Worm (Caenorhabditis elegans) whole organism, L4 larva: ENCODE data around the gene mtr-4.

ENCODE experiments used
- F10B5.3 ChIP-seq: sonication (generic microtip); optimal IDR thresholded peaks from 2 replicates; lab custom pipeline; 2016; ENCODE audit warnings: mild to moderate bottlenecking, missing genetic modification characterization, missing compliant biosample characterization
- T20F7.1 ChIP-seq: fragments of 200-800 bp; sonication (Bioruptor generic); optimal IDR thresholded peaks from 2 replicates; lab custom pipeline; 2018; ENCODE audit warnings: mild to moderate bottlenecking, missing genetic modification characterization, missing compliant biosample characterization
- Y75B8A.6 ChIP-seq: fragments of 200-800 bp; sonication (Bioruptor generic); IDR thresholded peaks from 2 replicates; pipeline ENCODE4 v1.3.6; 2022; ENCODE audit warnings: missing genetic modification reagents, missing genetic modification characterization, missing compliant biosample characterization
- ZK337.2 ChIP-seq: fragments of 200-800 bp; sonication (Bioruptor generic); IDR thresholded peaks from 2 replicates; pipeline ENCODE4 v1.3.6; 2022; ENCODE audit warnings: missing genetic modification reagents, missing genetic modification characterization, missing compliant biosample characterization
- ZK546.5 ChIP-seq, 2 experiments: sonication (generic microtip); optimal IDR thresholded peaks; 2 replicates each; lab custom pipeline; 2017; ENCODE audit warnings: missing biosample characterization in 2 of 2, missing genetic modification characterization in 2 of 2
- aha-1 ChIP-seq: fragments of 150-350 bp; peaks from one replicate; lab custom pipeline; 2014; ENCODE audit warnings: missing biosample characterization, missing genetic modification characterization
- aly-2 ChIP-seq: sonication (generic microtip); optimal IDR thresholded peaks from 2 replicates; lab custom pipeline; 2018; ENCODE audit warnings: missing biosample characterization, missing genetic modification characterization
- ama-1 ChIP-seq: fragments of 150-350 bp; optimal IDR thresholded peaks from 2 replicates; lab custom pipeline; 2014; ENCODE audit warnings: inconsistent platforms, mixed read lengths
- attf-4 ChIP-seq: sonication (generic microtip); optimal IDR thresholded peaks from 3 replicates; lab custom pipeline; 2017; ENCODE audit warnings: missing biosample characterization, missing genetic modification characterization
- ces-1 ChIP-seq: fragments of 150-350 bp; sonication (generic microtip); optimal IDR thresholded peaks from 4 replicates; lab custom pipeline; 2014; ENCODE audit warnings: missing biosample characterization, missing genetic modification reagents, missing genetic modification characterization
- ctbp-1 ChIP-seq: fragments of 200-800 bp; sonication (Bioruptor generic); IDR thresholded peaks from 2 replicates; pipeline ENCODE4 v1.3.6; 2022; ENCODE audit warnings: missing genetic modification reagents, missing genetic modification characterization, missing compliant biosample characterization
- daf-16 ChIP-seq, 3 experiments: sonication (generic microtip); optimal IDR thresholded peaks; 2 replicates each; lab custom pipeline; 2016 to 2017; ENCODE audit warnings: missing genetic modification characterization in 3 of 3, missing genetic modification reagents in 3 of 3, mild to moderate bottlenecking in 2 of 3, missing compliant biosample characterization in 2 of 3, missing biosample characterization in 1 of 3, moderate library complexity in 1 of 3
- daf-19 ChIP-seq: fragments of 200-800 bp; sonication (Bioruptor generic); conservative IDR thresholded peaks from 2 replicates; pipeline ENCODE4 v1.3.6; 2022; ENCODE audit warnings: missing genetic modification characterization, missing compliant biosample characterization
- dmd-6 ChIP-seq: fragments of 200-800 bp; sonication (Bioruptor generic); IDR thresholded peaks from 2 replicates; pipeline ENCODE4 v1.3.6; 2022; ENCODE audit warnings: missing genetic modification reagents, missing genetic modification characterization, missing compliant biosample characterization
- dmd-9 ChIP-seq: fragments of 200-800 bp; sonication (Bioruptor generic); IDR thresholded peaks from 2 replicates; pipeline ENCODE4 v1.3.6; 2022; ENCODE audit warnings: missing genetic modification reagents, missing genetic modification characterization, missing compliant biosample characterization
- dve-1 ChIP-seq: sonication (generic microtip); optimal IDR thresholded peaks from 2 replicates; lab custom pipeline; 2017; ENCODE audit warnings: antibody characterized with exemption, mild to moderate bottlenecking, missing genetic modification characterization, missing compliant biosample characterization; ENCODE audit not compliant: insufficient read depth
- egl-27 ChIP-seq: sonication (generic microtip); optimal IDR thresholded peaks from 3 replicates; lab custom pipeline; 2017; ENCODE audit warnings: missing biosample characterization, missing genetic modification reagents, missing genetic modification characterization
- egl-43 ChIP-seq: fragments of 200-800 bp; sonication (Bioruptor generic); IDR thresholded peaks from 2 replicates; pipeline ENCODE4 v1.3.6; 2022; ENCODE audit warnings: missing genetic modification reagents, missing genetic modification characterization, missing compliant biosample characterization
- fos-1 ChIP-seq: fragments of 150-350 bp; optimal IDR thresholded peaks from 2 replicates; lab custom pipeline; 2014; ENCODE audit warnings: missing biosample characterization, missing genetic modification characterization
- hif-1 ChIP-seq, 2 experiments: sonication (generic microtip); optimal IDR thresholded peaks; 2 replicates each; lab custom pipeline; 2016 to 2017; ENCODE audit warnings: missing compliant biosample characterization in 2 of 2, missing genetic modification characterization in 2 of 2, missing genetic modification reagents in 2 of 2, missing genotype in 2 of 2, mild to moderate bottlenecking in 1 of 2
- hlh-11 ChIP-seq: fragments of 200-800 bp; sonication (Bioruptor generic); optimal IDR thresholded peaks from 2 replicates; lab custom pipeline; 2018; ENCODE audit warnings: mild to moderate bottlenecking, missing genetic modification characterization, missing compliant biosample characterization
- hlh-30 ChIP-seq: sonication (generic microtip); optimal IDR thresholded peaks from 2 replicates; lab custom pipeline; 2017; ENCODE audit warnings: antibody characterized with exemption, mild to moderate bottlenecking, missing genetic modification characterization, missing compliant biosample characterization; ENCODE audit not compliant: insufficient read depth
- hmg-1.1 ChIP-seq: fragments of 200-800 bp; sonication (Bioruptor generic); IDR thresholded peaks from 2 replicates; pipeline ENCODE4 v1.3.6; 2022; ENCODE audit warnings: missing genetic modification reagents, missing genetic modification characterization, missing compliant biosample characterization
- jun-1 ChIP-seq: fragments of 150-350 bp; optimal IDR thresholded peaks from 2 replicates; lab custom pipeline; 2014; ENCODE audit warnings: missing biosample characterization, missing genetic modification reagents, missing genetic modification characterization
- lsy-2 ChIP-seq, 2 experiments: fragments of 150-350 bp in 1 of 2; sonication (generic microtip) in 1 of 2; optimal IDR thresholded peaks; 2 replicates each; lab custom pipeline; 2014 to 2017; ENCODE audit warnings: missing biosample characterization in 2 of 2, missing genetic modification characterization in 2 of 2
- mdl-1 ChIP-seq, 2 experiments: fragments of 150-350 bp in 1 of 2; sonication (generic microtip) in 1 of 2; optimal IDR thresholded peaks; 2 replicates each; lab custom pipeline; 2014 to 2017; ENCODE audit warnings: missing biosample characterization in 2 of 2, missing genetic modification characterization in 2 of 2
- mdt-29 ChIP-seq: fragments of 200-800 bp; sonication (Bioruptor generic); IDR thresholded peaks from 2 replicates; pipeline ENCODE4 v1.3.6; 2022; ENCODE audit warnings: missing genetic modification reagents, missing genetic modification characterization, missing compliant biosample characterization
- mep-1 ChIP-seq: fragments of 150-350 bp; sonication (generic microtip); optimal IDR thresholded peaks from 3 replicates; lab custom pipeline; 2014; ENCODE audit warnings: missing biosample characterization, missing genetic modification characterization
- mes-2 ChIP-seq: sonication (generic microtip); optimal IDR thresholded peaks from 2 replicates; lab custom pipeline; 2016; ENCODE audit warnings: missing genotype, mild to moderate bottlenecking, missing genetic modification characterization, missing compliant biosample characterization; ENCODE audit not compliant: poor library complexity, severe bottlenecking
- mxl-2 ChIP-seq: fragments of 200-800 bp; sonication (Bioruptor generic); conservative IDR thresholded peaks from 2 replicates; pipeline ENCODE4 v1.3.6; 2022; ENCODE audit warnings: missing genetic modification reagents, missing genetic modification characterization, missing compliant biosample characterization
- nhr-237 ChIP-seq: sonication (generic microtip); optimal IDR thresholded peaks from 2 replicates; lab custom pipeline; 2017; ENCODE audit warnings: missing biosample characterization, missing genetic modification characterization
- nhr-25 ChIP-seq: sonication (generic microtip); optimal IDR thresholded peaks from 2 replicates; lab custom pipeline; 2017; ENCODE audit warnings: missing genetic modification characterization, mild to moderate bottlenecking, missing compliant biosample characterization, antibody characterized with exemption, moderate library complexity, borderline replicate concordance; ENCODE audit not compliant: insufficient read depth
- nhr-48 ChIP-seq: sonication (generic microtip); optimal IDR thresholded peaks from 2 replicates; lab custom pipeline; 2016; ENCODE audit warnings: mild to moderate bottlenecking, missing genetic modification characterization, missing compliant biosample characterization
- pha-4 ChIP-seq, 2 experiments: fragments of 150-350 bp in 1 of 2; fragments of 200-800 bp in 1 of 2; sonication (Bioruptor generic) in 1 of 2; IDR thresholded peaks in 1 of 2; optimal IDR thresholded peaks in 1 of 2; 2 replicates each; pipeline versions ENCODE4 v1.3.6 to Lab custom; 2014 to 2022; ENCODE audit warnings: missing genetic modification characterization in 2 of 2, missing genetic modification reagents in 2 of 2, missing biosample characterization in 1 of 2, missing compliant biosample characterization in 1 of 2
- php-3 ChIP-seq: fragments of 200-800 bp; sonication (Bioruptor generic); IDR thresholded peaks from 2 replicates; pipeline ENCODE4 v1.3.6; 2022; ENCODE audit warnings: missing genetic modification reagents, missing genetic modification characterization, missing compliant biosample characterization
- pqm-1 ChIP-seq: sonication (generic microtip); optimal IDR thresholded peaks from 2 replicates; lab custom pipeline; 2017; ENCODE audit warnings: missing biosample characterization, missing genetic modification characterization
- spr-1 ChIP-seq: sonication (generic microtip); optimal IDR thresholded peaks from 2 replicates; lab custom pipeline; 2016; ENCODE audit warnings: mild to moderate bottlenecking, missing genetic modification characterization, missing compliant biosample characterization
- tra-1 ChIP-seq: fragments of 200-800 bp; sonication (Bioruptor generic); IDR thresholded peaks from 2 replicates; pipeline ENCODE4 v1.3.6; 2022; ENCODE audit warnings: missing genetic modification reagents, missing genetic modification characterization, missing compliant biosample characterization
- unc-39 ChIP-seq: sonication (generic microtip); optimal IDR thresholded peaks from 2 replicates; lab custom pipeline; 2017; ENCODE audit warnings: missing biosample characterization, missing genetic modification characterization
- unc-62 ChIP-seq, 3 experiments: fragments of 150-350 bp in 1 of 3; sonication (generic microtip); optimal IDR thresholded peaks in 2 of 3; peaks in 1 of 3; 1 replicate in 1 of 3; 2 replicates in 2 of 3; lab custom pipeline; 2014 to 2017; ENCODE audit warnings: missing biosample characterization in 3 of 3, missing genetic modification characterization in 3 of 3, missing genetic modification reagents in 3 of 3, missing genotype in 1 of 3
- zag-1 ChIP-seq: fragments of 150-350 bp; optimal IDR thresholded peaks from 2 replicates; lab custom pipeline; 2014; ENCODE audit warnings: missing biosample characterization, missing genetic modification characterization

The mtr-4 gene

DNA sequence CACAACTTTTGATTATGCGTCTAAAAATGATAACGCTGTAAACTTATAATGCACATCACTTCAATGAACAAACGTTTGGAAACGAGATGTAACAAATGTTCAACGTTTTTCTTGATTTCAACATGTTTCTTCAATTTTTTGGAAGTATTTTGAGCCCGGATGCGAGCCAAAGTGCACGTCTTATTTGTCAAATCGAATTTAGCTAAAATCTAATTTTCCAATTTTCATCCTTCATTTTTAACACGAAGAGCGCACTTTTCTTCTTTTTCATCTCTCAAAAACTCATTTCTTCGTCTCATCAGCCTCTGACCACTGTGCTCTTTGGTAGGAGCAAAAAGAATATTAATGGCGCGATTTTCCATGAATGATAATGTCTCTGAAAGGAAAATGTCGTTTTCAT is 27.2 kb upstream of the mtr-4 start:
- TF ChIP-seq daf-19 (GFP tag; lab: Robert Waterston, UW), result no peak
- TF ChIP-seq daf-16 (GFP tag; optimal IDR thresholded peaks at IDR 0.05; lab: Kevin White, UChicago), result no peak
- TF ChIP-seq daf-16 (tag; optimal IDR thresholded peaks at IDR 0.05; lab: Kevin White, UChicago), result peak; percentile 32
- TF ChIP-seq hlh-30 (tag; lab: Kevin White, UChicago), result peak; percentile 27
- peak; percentile 61; the same call in 1 of the 2 replicates for TF ChIP-seq ctbp-1
- TF ChIP-seq unc-62 (GFP tag; optimal IDR thresholded peaks at IDR 0.05 in 1 of 2; lab: Kevin White, UChicago), result no peak
- no peak for TF ChIP-seq unc-62 (tag; optimal IDR thresholded peaks at IDR 0.05; lab: Kevin White, UChicago)
- TF ChIP-seq dmd-6 (GFP tag; lab: Robert Waterston, UW), result 0 out of 2 replicates have a peak, but pooled peaks have one; percentile 37
- TF ChIP-seq unc-39 (tag; lab: Kevin White, UChicago), result no peak
- peak; percentile 4 for TF ChIP-seq mes-2
- TF ChIP-seq ces-1, result peak; percentile 92

DNA sequence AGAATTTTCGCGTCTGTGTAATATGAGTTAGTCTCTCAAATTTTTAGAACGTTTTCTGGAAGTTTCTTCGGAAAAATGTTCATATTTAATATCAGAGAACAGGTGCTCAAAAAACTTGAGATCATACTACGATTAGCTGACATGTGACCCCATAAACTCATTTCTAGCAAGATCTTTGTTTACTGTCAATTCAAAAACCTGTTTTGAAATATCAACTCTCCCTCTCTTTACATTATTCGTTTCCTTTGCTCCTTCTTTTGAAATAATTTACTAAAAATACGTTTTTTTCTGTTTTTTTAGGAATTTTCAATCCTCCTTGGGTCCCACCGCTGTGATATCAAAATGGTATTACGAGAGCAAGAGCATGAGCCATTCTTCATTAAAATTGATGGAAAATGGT is 26.4 kb upstream of the mtr-4 start, which contains the start of gene fat-4:
TSS of gene fat-4 (plus strand) at position 301 of the 400 bp plus-strand sequence.
- no peak for TF ChIP-seq mdt-29 (GFP tag; lab: Robert Waterston, UW)
- TF ChIP-seq jun-1 (tag; lab: Kevin White, UChicago), result no peak
- TF ChIP-seq egl-43 (GFP tag; lab: Robert Waterston, UW), result no peak
- TF ChIP-seq F10B5.3 (tag; lab: Kevin White, UChicago), result no peak
- no peak for TF ChIP-seq ZK337.2

DNA sequence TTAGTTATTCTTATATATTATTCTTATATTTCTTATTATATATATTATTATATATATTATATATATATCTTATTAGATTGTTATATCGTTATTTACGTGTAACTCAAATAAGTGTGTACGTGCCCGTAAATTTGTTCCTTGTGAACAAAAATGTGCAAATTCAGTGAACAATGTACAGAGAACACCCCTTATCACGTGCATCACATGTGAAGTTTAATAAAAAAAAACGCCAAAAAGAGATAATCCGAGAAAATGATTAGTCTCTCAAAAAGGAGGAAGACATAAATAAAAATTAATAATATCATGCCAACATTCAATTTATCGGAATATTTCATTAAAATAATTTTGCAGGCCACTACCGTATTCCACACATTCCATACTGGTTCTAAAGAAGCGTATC is 25.8 kb upstream of the mtr-4 start:
- TF ChIP-seq lsy-2 (tag; optimal IDR thresholded peaks at IDR 0.05; lab: Kevin White, UChicago), result peak in 1 of 2 experiments; percentile 4
- TF ChIP-seq T20F7.1, result peak; percentile 28
- TF ChIP-seq hlh-11 (tag; lab: Kevin White, UChicago), result peak; percentile 55
- TF ChIP-seq daf-16 (GFP tag; optimal IDR thresholded peaks at IDR 0.05; lab: Kevin White, UChicago), result no peak
- peak; percentile 53 for TF ChIP-seq daf-16 (tag; optimal IDR thresholded peaks at IDR 0.05; lab: Kevin White, UChicago)
- peak; percentile 42 for TF ChIP-seq hlh-30 (tag; lab: Kevin White, UChicago)
- TF ChIP-seq hmg-1.1, result no peak
- no peak for TF ChIP-seq mep-1 (tag; lab: Kevin White, UChicago)
- peak; percentile 24; the same call in 1 of the 2 replicates for TF ChIP-seq dmd-6 (GFP tag; lab: Robert Waterston, UW)
- TF ChIP-seq mxl-2 (GFP tag; lab: Robert Waterston, UW), result peak; percentile 93
- TF ChIP-seq aha-1 (tag; lab: Kevin White, UChicago), result peak; percentile 84
- peak; percentile 41 for TF ChIP-seq dve-1 (tag; lab: Kevin White, UChicago)

DNA sequence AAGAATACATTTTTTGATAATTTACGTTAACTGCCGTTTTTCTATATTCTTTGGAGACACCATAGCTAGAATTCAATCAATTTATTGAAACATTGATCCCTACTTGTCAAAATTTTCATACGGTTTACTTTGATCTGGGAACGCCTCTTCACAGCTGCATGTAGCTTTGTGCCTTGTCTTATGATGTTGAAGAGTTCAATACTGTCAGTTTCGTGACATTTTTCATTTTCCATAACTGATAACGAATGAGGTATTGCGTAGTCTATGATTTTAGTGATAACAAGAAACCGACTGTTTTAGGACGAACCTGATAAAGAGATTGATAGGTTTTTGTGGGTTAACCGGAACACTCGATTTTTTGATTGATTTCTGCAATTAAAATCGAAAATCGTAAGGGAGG is 24.1 kb upstream of the mtr-4 start:
- no peak; the same call in 1 of the 2 replicates for TF ChIP-seq mxl-2 (GFP tag; lab: Robert Waterston, UW)
- no peak for TF ChIP-seq dmd-9
- peak in 1 of 2 experiments; percentile 40 for TF ChIP-seq daf-16 (GFP tag; optimal IDR thresholded peaks at IDR 0.05; lab: Kevin White, UChicago)
- peak; percentile 92 for TF ChIP-seq daf-16 (tag; optimal IDR thresholded peaks at IDR 0.05; lab: Kevin White, UChicago)
- TF ChIP-seq tra-1 (GFP tag; lab: Robert Waterston, UW), result peak; percentile 97
- no peak for TF ChIP-seq ama-1 (lab: Kevin White, UChicago)
- TF ChIP-seq nhr-48 (tag; lab: Kevin White, UChicago), result peak; percentile 78
- no peak for TF ChIP-seq zag-1 (tag; lab: Kevin White, UChicago)
- TF ChIP-seq ZK546.5 (tag; optimal IDR thresholded peaks at IDR 0.05; lab: Kevin White, UChicago), result no peak
- no peak for TF ChIP-seq attf-4 (tag; lab: Kevin White, UChicago)
- peak; percentile 36; the same call in 1 of the 2 replicates for TF ChIP-seq pha-4 (GFP tag; IDR thresholded peaks at IDR 0.05; lab: Robert Waterston, UW)
- no peak for TF ChIP-seq pha-4 (tag; optimal IDR thresholded peaks at IDR 0.05; lab: Kevin White, UChicago)
- peak; percentile 59 for TF ChIP-seq hlh-30 (tag; lab: Kevin White, UChicago)
- TF ChIP-seq mep-1 (tag; lab: Kevin White, UChicago), result peak; percentile 40
- no peak for TF ChIP-seq fos-1
- TF ChIP-seq nhr-25 (tag; lab: Kevin White, UChicago), result no peak
- TF ChIP-seq aly-2 (tag; lab: Kevin White, UChicago), result no peak
- peak; percentile 98 for TF ChIP-seq dmd-6 (GFP tag; lab: Robert Waterston, UW)
- peak; percentile 24 to 79 for TF ChIP-seq hif-1 (tag; optimal IDR thresholded peaks at IDR 0.05; lab: Kevin White, UChicago)
- no peak for TF ChIP-seq spr-1 (tag; lab: Kevin White, UChicago)
- TF ChIP-seq php-3 (GFP tag; lab: Robert Waterston, UW), result peak; percentile 99
- no peak for TF ChIP-seq Y75B8A.6 (GFP tag; lab: Robert Waterston, UW)
- no peak for TF ChIP-seq nhr-237
- TF ChIP-seq egl-43 (GFP tag; lab: Robert Waterston, UW), result no peak
- no peak for TF ChIP-seq egl-27 (tag; lab: Kevin White, UChicago)
- TF ChIP-seq ctbp-1, result no peak
- peak in 1 of 2 experiments; percentile 57 for TF ChIP-seq mdl-1 (tag; optimal IDR thresholded peaks at IDR 0.05; lab: Kevin White, UChicago)
- peak; percentile 98 for TF ChIP-seq pqm-1 (tag; lab: Kevin White, UChicago)
